Fruit fly (Drosophila melanogaster) whole organism, embryonic: ENCODE data around the gene CG8925.

Experiments
- Antp ChIP-seq: fragments of 200-800 bp; sonication (Bioruptor generic); optimal IDR thresholded peaks from 3 replicates; lab custom pipeline; 2016; ENCODE audit warnings: missing biosample characterization, missing genetic modification characterization
- CG10267 ChIP-seq: fragments of 200-800 bp; sonication (Bioruptor generic); optimal IDR thresholded peaks from 2 replicates; lab custom pipeline; 2018; ENCODE audit warnings: missing biosample characterization, mild to moderate bottlenecking, missing genetic modification characterization, moderate library complexity
- CG11093 ChIP-seq: fragments of 200-800 bp; sonication (Bioruptor generic); IDR thresholded peaks from 3 replicates; pipeline ENCODE4 v1.3.6; 2022; ENCODE audit warnings: missing biosample characterization, missing genetic modification characterization
- CG11504 ChIP-seq: fragments of 200-800 bp; sonication (Bioruptor generic); optimal IDR thresholded peaks from 3 replicates; lab custom pipeline; 2019; ENCODE audit warnings: missing biosample characterization, mild to moderate bottlenecking, missing genetic modification characterization, moderate library complexity
- CG12744 ChIP-seq: fragments of 200-800 bp; sonication (Bioruptor generic); optimal IDR thresholded peaks from 2 replicates; lab custom pipeline; 2016; ENCODE audit warnings: missing biosample characterization, missing genetic modification characterization
- CG14050 ChIP-seq: fragments of 200-800 bp; sonication (Bioruptor generic); IDR thresholded peaks from 3 replicates; pipeline ENCODE4 v1.3.6; 2022; ENCODE audit warnings: missing biosample characterization, missing genetic modification characterization
- CG15479 ChIP-seq: fragments of 200-800 bp; sonication (Bioruptor generic); optimal IDR thresholded peaks from 3 replicates; lab custom pipeline; 2019; ENCODE audit warnings: missing biosample characterization, mild to moderate bottlenecking, missing genetic modification characterization, moderate library complexity
- CG15601 ChIP-seq: fragments of 200-800 bp; sonication (Bioruptor generic); optimal IDR thresholded peaks from 3 replicates; lab custom pipeline; 2019; ENCODE audit warnings: missing biosample characterization, mild to moderate bottlenecking, missing genetic modification characterization, moderate library complexity
- CG15696 ChIP-seq: fragments of 200-800 bp; sonication (Bioruptor generic); optimal IDR thresholded peaks from 2 replicates; lab custom pipeline; 2019; ENCODE audit warnings: missing biosample characterization, mild to moderate bottlenecking, missing genetic modification characterization, moderate library complexity
- CG17186 ChIP-seq: fragments of 200-800 bp; sonication (Bioruptor generic); optimal IDR thresholded peaks from 3 replicates; lab custom pipeline; 2017; ENCODE audit warnings: missing biosample characterization, missing genetic modification reagents, missing genetic modification characterization
- CG2202 ChIP-seq: fragments of 200-800 bp; sonication (Bioruptor generic); optimal IDR thresholded peaks from 2 replicates; lab custom pipeline; 2018; ENCODE audit warnings: missing biosample characterization, mild to moderate bottlenecking, missing genetic modification characterization
- CG30403 ChIP-seq: fragments of 200-800 bp; sonication (Bioruptor generic); optimal IDR thresholded peaks from 3 replicates; lab custom pipeline; 2016; ENCODE audit warnings: missing biosample characterization, missing genetic modification characterization
- CG31365 ChIP-seq: fragments of 200-800 bp; sonication (Bioruptor generic); optimal IDR thresholded peaks from 2 replicates; lab custom pipeline; 2018; ENCODE audit warnings: missing biosample characterization, mild to moderate bottlenecking, missing genetic modification characterization
- CG32767 ChIP-seq: fragments of 200-800 bp; sonication (Bioruptor generic); IDR thresholded peaks from 2 replicates; pipeline ENCODE4 v1.3.6; 2022; ENCODE audit warnings: missing biosample characterization, missing genetic modification characterization
- CG3407 ChIP-seq: fragments of 200-800 bp; sonication (Bioruptor generic); optimal IDR thresholded peaks from 2 replicates; lab custom pipeline; 2018; ENCODE audit warnings: missing biosample characterization, mild to moderate bottlenecking, missing genetic modification characterization
- CG3995 ChIP-seq: fragments of 200-800 bp; sonication (Bioruptor generic); optimal IDR thresholded peaks from 3 replicates; lab custom pipeline; 2016; ENCODE audit warnings: missing biosample characterization, missing genetic modification characterization
- CG4328 ChIP-seq: fragments of 200-800 bp; sonication (Bioruptor generic); optimal IDR thresholded peaks from 3 replicates; lab custom pipeline; 2017; ENCODE audit warnings: missing biosample characterization, missing genetic modification reagents, missing genetic modification characterization
- CG43689 ChIP-seq: fragments of 200-800 bp; sonication (Bioruptor generic); IDR thresholded peaks from 2 replicates; pipeline ENCODE4 v1.3.6; 2022; ENCODE audit warnings: missing biosample characterization, missing genetic modification characterization
- CG4404 ChIP-seq: fragments of 200-800 bp; sonication (Bioruptor generic); IDR thresholded peaks from 2 replicates; pipeline ENCODE4 v1.3.6; 2022; ENCODE audit warnings: missing biosample characterization, missing genetic modification characterization
- CG4617 ChIP-seq: fragments of 200-800 bp; sonication (Bioruptor generic); optimal IDR thresholded peaks from 3 replicates; lab custom pipeline; 2016; ENCODE audit warnings: missing biosample characterization, missing genetic modification characterization, borderline replicate concordance
- CG6683 ChIP-seq: fragments of 200-800 bp; sonication (Bioruptor generic); optimal IDR thresholded peaks from 2 replicates; lab custom pipeline; 2017; ENCODE audit warnings: missing biosample characterization, mild to moderate bottlenecking, missing genetic modification characterization, missing genetic modification reagents
- CG7271 ChIP-seq: fragments of 200-800 bp; sonication (Bioruptor generic); optimal IDR thresholded peaks from 2 replicates; lab custom pipeline; 2018; ENCODE audit warnings: missing biosample characterization, mild to moderate bottlenecking, missing genetic modification characterization, moderate library complexity
- CG7372 ChIP-seq: fragments of 200-800 bp; sonication (Bioruptor generic); IDR thresholded peaks from 2 replicates; pipeline ENCODE4 v1.3.6; 2022; ENCODE audit warnings: missing biosample characterization, missing genetic modification characterization
- CG8388 ChIP-seq: fragments of 200-800 bp; sonication (Bioruptor generic); optimal IDR thresholded peaks from 2 replicates; lab custom pipeline; 2019; ENCODE audit warnings: missing biosample characterization, mild to moderate bottlenecking, missing genetic modification characterization, moderate library complexity
- CG8478 ChIP-seq: fragments of >200 bp; optimal IDR thresholded peaks from 2 replicates; lab custom pipeline; 2018
- CG8924 ChIP-seq: fragments of 200-800 bp; optimal IDR thresholded peaks from 3 replicates; lab custom pipeline; 2019; ENCODE audit warnings: missing biosample characterization, mild to moderate bottlenecking, missing genetic modification characterization, moderate library complexity
- CG9817 ChIP-seq: fragments of 200-800 bp; sonication (Bioruptor generic); optimal IDR thresholded peaks from 2 replicates; lab custom pipeline; 2018; ENCODE audit warnings: missing biosample characterization, mild to moderate bottlenecking, missing genetic modification characterization, moderate library complexity
- CG9876 ChIP-seq: fragments of 200-800 bp; sonication (Bioruptor generic); optimal IDR thresholded peaks from 2 replicates; lab custom pipeline; 2016; ENCODE audit warnings: missing biosample characterization, missing genetic modification characterization
- Fer3 ChIP-seq: fragments of 200-800 bp; sonication (Bioruptor generic); optimal IDR thresholded peaks from 2 replicates; lab custom pipeline; 2018; ENCODE audit warnings: missing biosample characterization, mild to moderate bottlenecking, missing genetic modification characterization, moderate library complexity
- H15 ChIP-seq: fragments of 200-800 bp; sonication (Bioruptor generic); IDR thresholded peaks from 3 replicates; pipeline ENCODE4 v1.3.6; 2022; ENCODE audit warnings: missing biosample characterization, missing genetic modification characterization
- MESR4 ChIP-seq: fragments of 200-800 bp; sonication (Bioruptor generic); optimal IDR thresholded peaks from 2 replicates; lab custom pipeline; 2018; ENCODE audit warnings: missing biosample characterization, mild to moderate bottlenecking, missing genetic modification characterization, moderate library complexity
- Med ChIP-seq: fragments of 200-800 bp; sonication (Bioruptor generic); peaks from one replicate; lab custom pipeline; 2016; ENCODE audit warnings: missing biosample characterization, missing genetic modification characterization, mild to moderate bottlenecking, inconsistent platforms, moderate library complexity
- Nf-YC ChIP-seq: fragments of 200-800 bp; optimal IDR thresholded peaks from 3 replicates; lab custom pipeline; 2019; ENCODE audit warnings: missing biosample characterization, mild to moderate bottlenecking, missing genetic modification characterization, moderate library complexity
- Pdp1 ChIP-seq, 2 experiments: fragments of 200-800 bp; sonication (Bioruptor generic); optimal IDR thresholded peaks; 3 replicates each; lab custom pipeline; 2016; ENCODE audit warnings: missing biosample characterization in 2 of 2, missing genetic modification characterization in 2 of 2, mild to moderate bottlenecking in 1 of 2, moderate library complexity in 1 of 2
- Vsx1 ChIP-seq: fragments of 200-800 bp; sonication (Bioruptor generic); optimal IDR thresholded peaks from 2 replicates; lab custom pipeline; 2017; ENCODE audit warnings: missing biosample characterization, mild to moderate bottlenecking, missing genetic modification characterization, missing genetic modification reagents
- abd-A ChIP-seq: fragments of 200-800 bp; sonication (Bioruptor generic); optimal IDR thresholded peaks from 3 replicates; lab custom pipeline; 2019; ENCODE audit warnings: missing biosample characterization, mild to moderate bottlenecking, missing genetic modification characterization, moderate library complexity
- dan ChIP-seq: fragments of 200-800 bp; sonication (Bioruptor generic); IDR thresholded peaks from 2 replicates; pipeline ENCODE4 v1.3.6; 2022; ENCODE audit warnings: missing biosample characterization, missing genetic modification characterization
- dati ChIP-seq: fragments of 200-800 bp; sonication (Bioruptor generic); IDR thresholded peaks from 2 replicates; pipeline ENCODE4 v1.3.6; 2022; ENCODE audit warnings: missing biosample characterization, missing genetic modification characterization
- disco-r ChIP-seq: fragments of 200-800 bp; sonication (Bioruptor generic); optimal IDR thresholded peaks from 2 replicates; lab custom pipeline; 2016; ENCODE audit warnings: missing biosample characterization, missing genetic modification characterization
- dysf ChIP-seq: fragments of 200-800 bp; sonication (Bioruptor generic); IDR thresholded peaks from 3 replicates; pipeline ENCODE4 v1.3.6; 2022; ENCODE audit warnings: missing biosample characterization, missing genetic modification characterization
- lmd ChIP-seq: fragments of 200-800 bp; sonication (Bioruptor generic); IDR thresholded peaks from 2 replicates; pipeline ENCODE4 v1.3.6; 2022; ENCODE audit warnings: missing biosample characterization, missing genetic modification characterization
- mld ChIP-seq: fragments of 200-800 bp; sonication (Bioruptor generic); IDR thresholded peaks from 3 replicates; pipeline ENCODE4 v1.3.6; 2022; ENCODE audit warnings: missing biosample characterization, missing genetic modification characterization; ENCODE audit not compliant: partially characterized antibody
- pnt ChIP-seq: fragments of 200-800 bp; sonication (Bioruptor generic); optimal IDR thresholded peaks from 3 replicates; lab custom pipeline; 2016; ENCODE audit warnings: missing biosample characterization, missing genetic modification characterization
- pzg ChIP-seq: fragments of 200-800 bp; sonication (Bioruptor generic); optimal IDR thresholded peaks from 3 replicates; lab custom pipeline; 2018; ENCODE audit warnings: missing biosample characterization, mild to moderate bottlenecking, missing genetic modification characterization, moderate library complexity
- ranshi ChIP-seq: fragments of 200-800 bp; sonication (Bioruptor generic); IDR thresholded peaks from 2 replicates; pipeline ENCODE4 v1.3.6; 2022; ENCODE audit warnings: missing biosample characterization, missing genetic modification characterization
- schlank ChIP-seq: fragments of 200-800 bp; sonication (Bioruptor generic); optimal IDR thresholded peaks from 2 replicates; lab custom pipeline; 2018; ENCODE audit warnings: missing biosample characterization, mild to moderate bottlenecking, missing genetic modification characterization
- sug ChIP-seq: fragments of 200-800 bp; optimal IDR thresholded peaks from 2 replicates; lab custom pipeline; 2019; ENCODE audit warnings: missing biosample characterization, mild to moderate bottlenecking, missing genetic modification characterization, moderate library complexity
- toy ChIP-seq: fragments of 200-800 bp; sonication (Bioruptor generic); IDR thresholded peaks from 2 replicates; pipeline ENCODE4 v1.3.6; 2022; ENCODE audit warnings: missing biosample characterization, missing genetic modification characterization
- trh ChIP-seq: fragments of 200-800 bp; sonication (Bioruptor generic); optimal IDR thresholded peaks from 2 replicates; lab custom pipeline; 2016; ENCODE audit warnings: missing biosample characterization, missing genetic modification characterization

The CG8925 gene

DNA sequence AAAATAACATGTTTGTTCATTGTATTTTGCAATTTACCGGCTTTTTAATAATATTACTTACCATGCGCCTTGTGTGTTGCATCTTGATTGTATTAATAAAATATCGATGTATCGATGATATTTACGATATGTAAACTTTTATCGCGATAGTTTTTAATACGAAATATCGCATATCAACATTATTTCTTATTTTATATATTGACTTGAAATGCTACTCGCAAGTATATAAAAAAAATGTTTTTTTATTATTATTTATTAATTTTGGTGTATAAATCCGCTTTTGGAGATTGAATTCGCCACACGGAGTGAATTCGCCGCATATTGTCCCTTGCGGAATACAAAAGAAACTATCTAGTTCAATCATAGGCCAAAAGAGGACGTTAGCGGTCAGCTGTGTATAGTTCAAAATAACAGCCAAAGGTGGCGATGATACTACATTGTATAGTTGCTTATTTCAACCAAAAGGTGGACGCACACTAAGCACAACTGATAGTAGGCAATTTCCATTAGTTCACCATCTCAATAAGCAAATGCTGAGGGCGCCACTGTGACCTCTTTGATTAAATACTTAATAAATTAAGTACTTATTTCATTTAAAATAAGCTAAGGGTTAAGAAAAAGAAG is 33.5 kb downstream of the CG8925 start, which contains the start of gene mtSSB (continued):
- TF ChIP-seq trh (GFP tag; lab: Kevin White, UChicago) (peak; percentile 83), mld (peak; percentile 96), dan (peak; percentile 47; the same call in 1 of the 2 replicates), ranshi (GFP tag; lab: Robert Waterston, UW) (peak; percentile 77), CG3995 (GFP tag; lab: Kevin White, UChicago) (peak; percentile 29), CG8388 (GFP tag; lab: Kevin White, UChicago) (peak; percentile 11), Pdp1 (GFP tag; optimal IDR thresholded peaks at IDR 0.05; lab: Kevin White, UChicago) (peak; percentile 86 to 88), Nf-YC (peak; percentile 73), abd-A (tag; lab: Kevin White, UChicago) (peak; percentile 89), CG32767 (GFP tag; lab: Robert Waterston, UW) (peak; percentile 57; the same call in 1 of the 2 replicates), CG2202 (peak; percentile 66), CG4617 (peak; percentile 72), CG10267 (peak; percentile 87), pzg (peak; percentile 62), CG7372 (peak; percentile 72), CG12744 (GFP tag; lab: Kevin White, UChicago) (peak; percentile 80), lmd (peak; percentile 90), MESR4 (no peak), Antp (peak; percentile 90), toy (GFP tag; lab: Robert Waterston, UW) (peak; percentile 26; the same call in 1 of the 2 replicates), pnt (GFP tag; lab: Kevin White, UChicago) (peak; percentile 86), CG14050 (GFP tag; lab: Robert Waterston, UW) (peak; percentile 74), CG8924 (tag; lab: Kevin White, UChicago) (peak; percentile 78), dysf (peak; percentile 92), CG11093 (GFP tag; lab: Robert Waterston, UW) (peak; percentile 81; the same call in 2 of the 3 replicates), CG7271 (tag; lab: Kevin White, UChicago) (peak; percentile 72), CG4404 (GFP tag; lab: Robert Waterston, UW) (peak; percentile 69), disco-r (GFP tag; lab: Kevin White, UChicago) (peak; percentile 63), CG8478 (lab: Kevin White, UChicago) (no peak), schlank (peak; percentile 64), CG15601 (peak; percentile 66), CG17186 (GFP tag; lab: Kevin White, UChicago) (peak; percentile 63), sug (tag; lab: Kevin White, UChicago) (peak; percentile 80), CG15479 (GFP tag; lab: Kevin White, UChicago) (no peak), dati (GFP tag; lab: Robert Waterston, UW) (peak; percentile 77), CG43689 (GFP tag; lab: Robert Waterston, UW) (peak; percentile 78), Vsx1 (GFP tag; lab: Kevin White, UChicago) (peak; percentile 73), CG9876 (GFP tag; lab: Kevin White, UChicago) (peak; percentile 88), CG3407 (GFP tag; lab: Kevin White, UChicago) (peak; percentile 72), CG11504 (tag; lab: Kevin White, UChicago) (peak; percentile 85), CG9817 (tag; lab: Kevin White, UChicago) (peak; percentile 87), CG6683 (no peak), Med (GFP tag; lab: Kevin White, UChicago) (peak; percentile 98), CG30403 (peak; percentile 89), CG31365 (peak; percentile 87), CG4328 (GFP tag; lab: Kevin White, UChicago) (peak; percentile 69), CG15696 (tag; lab: Kevin White, UChicago) (peak; percentile 90), H15 (GFP tag; lab: Robert Waterston, UW) (peak; percentile 87), Fer3 (peak; percentile 85)
